Worm (Caenorhabditis elegans): Measurements from ENCODE around the gene K10H10.12.
A peak's percentile ranks its signal among the peaks of the same experiment; 100 is the strongest.

Gene K10H10.12

ce11 chrII:14502997-14503396, 3.1 kb downstream of the K10H10.12 start, which contains the start of gene K10H10.6:
Gene K10H10.6, plus strand, starts transcription at chrII:14503297.
- no peak for TF ChIP-seq unc-39 (tag; optimal IDR thresholded peaks at IDR 0.05)
- no peak for TF ChIP-seq ZK546.5 (tag; optimal IDR thresholded peaks at IDR 0.05)
- no peak for TF ChIP-seq zag-1 (tag; optimal IDR thresholded peaks at IDR 0.05)
- TF ChIP-seq sma-3 (GFP tag; optimal IDR thresholded peaks at IDR 0.05): no peak
- TF ChIP-seq dmd-4 (tag; optimal IDR thresholded peaks at IDR 0.05): no peak
- no peak for TF ChIP-seq fos-1 (tag; optimal IDR thresholded peaks at IDR 0.05)
- TF ChIP-seq Y55F3AM.14 (GFP tag; optimal IDR thresholded peaks at IDR 0.05): no peak
- no peak for TF ChIP-seq elt-3 (tag; optimal IDR thresholded peaks at IDR 0.05)
- no peak for TF ChIP-seq ceh-16 (tag; optimal IDR thresholded peaks at IDR 0.05)
- no peak for TF ChIP-seq mbf-1 (tag; optimal IDR thresholded peaks at IDR 0.05)

ce11 chrII:14501447-14501846, 4.7 kb downstream of the K10H10.12 start, which contains the start of gene K10H10.5:
Gene K10H10.5, plus strand, starts transcription at chrII:14501747.
- TF ChIP-seq sma-3 (GFP tag; optimal IDR thresholded peaks at IDR 0.05) (no peak), ceh-16 (tag; optimal IDR thresholded peaks at IDR 0.05) (no peak), ztf-4 (tag; optimal IDR thresholded peaks at IDR 0.05) (no peak), nhr-77 (tag; optimal IDR thresholded peaks at IDR 0.05) (no peak), dmd-4 (tag; optimal IDR thresholded peaks at IDR 0.05) (no peak), nhr-23 (tag; optimal IDR thresholded peaks at IDR 0.05) (no peak), unc-55 (GFP tag; optimal IDR thresholded peaks at IDR 0.05) (no peak), ztf-11 (tag; optimal IDR thresholded peaks at IDR 0.05) (no peak), blmp-1 (tag; optimal IDR thresholded peaks at IDR 0.05; ENCODE audit: insufficient read depth) (no peak)

- TF ChIP-seq nhr-11 (tag; optimal IDR thresholded peaks at IDR 0.05) (no peak), C34F6.9 (tag; optimal IDR thresholded peaks at IDR 0.05) (no peak), F13H6.1 (tag; optimal IDR thresholded peaks at IDR 0.05) (no peak), ZK546.5 (tag; optimal IDR thresholded peaks at IDR 0.05) (no peak), ztf-11 (tag; optimal IDR thresholded peaks at IDR 0.05) (no peak), mbf-1 (tag; optimal IDR thresholded peaks at IDR 0.05) (no peak), blmp-1 (tag; optimal IDR thresholded peaks at IDR 0.05; ENCODE audit: insufficient read depth) (no peak), gmeb-1 (tag; optimal IDR thresholded peaks at IDR 0.05) (no peak), nhr-23 (tag; optimal IDR thresholded peaks at IDR 0.05) (no peak), nhr-129 (tag; optimal IDR thresholded peaks at IDR 0.05) (no peak), ceh-16 (tag; optimal IDR thresholded peaks at IDR 0.05) (no peak), R02D3.7 (tag; optimal IDR thresholded peaks at IDR 0.05) (no peak)
Measured at ce11 chrII:14500122-14500521, 6.0 kb downstream of the K10H10.12 start, which contains the start of gene K10H10.4. Gene K10H10.4, plus strand, starts transcription at chrII:14500422.

ce11 chrII:14497848-14498247, 8.3 kb downstream of the K10H10.12 start, which contains the start of gene dhs-8:
Gene dhs-8, plus strand, starts transcription at chrII:14498026.
- TF ChIP-seq nhr-23 (tag; optimal IDR thresholded peaks at IDR 0.05): no peak
- TF ChIP-seq nhr-129 (tag; optimal IDR thresholded peaks at IDR 0.05): peak; percentile 29
- peak; percentile 57 for TF ChIP-seq sma-9 (GFP tag; optimal IDR thresholded peaks at IDR 0.05)
- no peak for TF ChIP-seq sma-9 (tag; optimal IDR thresholded peaks at IDR 0.05)

- no peak for TF ChIP-seq elt-1 (tag; optimal IDR thresholded peaks at IDR 0.05)
- peak; percentile 84 for TF ChIP-seq nhr-77 (tag; optimal IDR thresholded peaks at IDR 0.05)
- TF ChIP-seq sma-9 (GFP tag; optimal IDR thresholded peaks at IDR 0.05): peak; percentile 78
- no peak for TF ChIP-seq sma-9 (tag; optimal IDR thresholded peaks at IDR 0.05)
- TF ChIP-seq snpc-4 (tag; optimal IDR thresholded peaks at IDR 0.05): peak; percentile 81
- TF ChIP-seq dmd-4 (tag; optimal IDR thresholded peaks at IDR 0.05): no peak
- TF ChIP-seq nhr-25 (tag; optimal IDR thresholded peaks at IDR 0.05): peak; percentile 64
- no peak for TF ChIP-seq unc-39 (tag; optimal IDR thresholded peaks at IDR 0.05)
- TF ChIP-seq ama-1 (optimal IDR thresholded peaks at IDR 0.05): no peak
- TF ChIP-seq F13H6.1 (tag; optimal IDR thresholded peaks at IDR 0.05): peak; percentile 70
- TF ChIP-seq gmeb-1 (tag; optimal IDR thresholded peaks at IDR 0.05): peak; percentile 72
- no peak for TF ChIP-seq ztf-11 (tag; optimal IDR thresholded peaks at IDR 0.05)
- TF ChIP-seq unc-55 (GFP tag; optimal IDR thresholded peaks at IDR 0.05): peak; percentile 66
- no peak for TF ChIP-seq elt-3 (tag; optimal IDR thresholded peaks at IDR 0.05)
- TF ChIP-seq ztf-1 (GFP tag; conservative IDR thresholded peaks at IDR 0.05): no peak
- TF ChIP-seq zag-1 (tag; optimal IDR thresholded peaks at IDR 0.05): no peak
- TF ChIP-seq nhr-237 (tag; optimal IDR thresholded peaks at IDR 0.05): no peak
- no peak for TF ChIP-seq alr-1 (tag; optimal IDR thresholded peaks at IDR 0.05)
- peak; percentile 53 for TF ChIP-seq nhr-23 (tag; optimal IDR thresholded peaks at IDR 0.05)
- TF ChIP-seq lin-11 (tag; optimal IDR thresholded peaks at IDR 0.05): peak; percentile 46
- TF ChIP-seq mbf-1 (tag; optimal IDR thresholded peaks at IDR 0.05): peak; percentile 21
- TF ChIP-seq nhr-6 (tag; optimal IDR thresholded peaks at IDR 0.05): no peak
- no peak for TF ChIP-seq lin-39 (tag; optimal IDR thresholded peaks at IDR 0.05)
- TF ChIP-seq nhr-129 (tag; optimal IDR thresholded peaks at IDR 0.05): peak; percentile 86
- no peak for TF ChIP-seq ceh-82 (tag; optimal IDR thresholded peaks at IDR 0.05)
- peak; percentile 14 for TF ChIP-seq skn-1 (tag; optimal IDR thresholded peaks at IDR 0.05)
- TF ChIP-seq fos-1 (tag; optimal IDR thresholded peaks at IDR 0.05): peak; percentile 74
- peak; percentile 62 for TF ChIP-seq Y55F3AM.14 (GFP tag; optimal IDR thresholded peaks at IDR 0.05)
- peak; percentile 61 for TF ChIP-seq C34F6.9 (tag; optimal IDR thresholded peaks at IDR 0.05)
- no peak for TF ChIP-seq nhr-11 (tag; optimal IDR thresholded peaks at IDR 0.05)
- TF ChIP-seq egl-27 (tag; optimal IDR thresholded peaks at IDR 0.05): peak; percentile 54
- TF ChIP-seq nhr-10 (tag; optimal IDR thresholded peaks at IDR 0.05): no peak
- no peak for TF ChIP-seq peb-1 (tag; optimal IDR thresholded peaks at IDR 0.05)
- TF ChIP-seq ceh-16 (tag; optimal IDR thresholded peaks at IDR 0.05): peak; percentile 72
- TF ChIP-seq R02D3.7 (tag; optimal IDR thresholded peaks at IDR 0.05): no peak
- TF ChIP-seq mdl-1 (tag; optimal IDR thresholded peaks at IDR 0.05): peak in 1 of 2 experiments; percentile 60
- no peak for TF ChIP-seq ZK546.5 (tag; optimal IDR thresholded peaks at IDR 0.05)
- TF ChIP-seq ztf-4 (tag; optimal IDR thresholded peaks at IDR 0.05): peak; percentile 65
- peak; percentile 91 for TF ChIP-seq sma-3 (GFP tag; optimal IDR thresholded peaks at IDR 0.05)
- peak; percentile 88 for TF ChIP-seq crh-2 (tag; optimal IDR thresholded peaks at IDR 0.05)
Measured at ce11 chrII:14496809-14497208, 9.3 kb downstream of the K10H10.12 start.

Data from whole organism, L2 larva.